Fruit fly (Drosophila melanogaster): ENCODE data around the gene robl37BC.

robl37BC gene

DNA sequence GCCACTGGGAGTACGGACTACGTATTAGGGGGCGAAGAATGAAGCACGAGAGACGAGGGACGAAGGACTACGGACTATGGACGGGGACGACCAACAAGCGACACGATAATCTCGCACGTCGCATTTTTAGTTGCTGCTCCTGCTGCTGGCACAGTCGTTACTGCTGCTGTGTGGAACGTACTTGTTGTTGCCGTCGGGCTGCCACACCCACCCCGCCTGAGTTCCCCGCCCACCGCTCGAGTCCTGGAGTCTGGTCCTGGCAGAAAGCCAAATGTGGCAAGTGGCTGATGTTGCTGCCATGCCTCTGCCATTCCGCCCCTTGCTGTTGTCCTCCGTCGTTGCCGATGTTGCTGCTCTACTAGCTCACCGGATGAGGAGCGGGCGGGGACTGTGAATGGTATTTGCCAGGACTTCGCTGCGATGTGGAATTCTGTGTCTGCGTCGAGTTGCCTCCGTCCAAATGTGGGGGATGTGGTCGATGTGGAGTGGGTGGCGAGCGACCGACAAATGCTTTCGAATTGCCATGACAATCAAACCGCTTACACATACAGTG lies 2.2 kb downstream of the robl37BC start (continued):
- TF ChIP-seq bbx (GFP tag; IDR thresholded peaks at IDR 0.05; ENCODE audit: partially characterized antibody) (no peak), CG4404 (GFP tag; IDR thresholded peaks at IDR 0.05) (no peak), CG4360 (GFP tag; IDR thresholded peaks at IDR 0.05) (0 out of 2 replicates have a peak, but pooled peaks have one; percentile 17)

DNA sequence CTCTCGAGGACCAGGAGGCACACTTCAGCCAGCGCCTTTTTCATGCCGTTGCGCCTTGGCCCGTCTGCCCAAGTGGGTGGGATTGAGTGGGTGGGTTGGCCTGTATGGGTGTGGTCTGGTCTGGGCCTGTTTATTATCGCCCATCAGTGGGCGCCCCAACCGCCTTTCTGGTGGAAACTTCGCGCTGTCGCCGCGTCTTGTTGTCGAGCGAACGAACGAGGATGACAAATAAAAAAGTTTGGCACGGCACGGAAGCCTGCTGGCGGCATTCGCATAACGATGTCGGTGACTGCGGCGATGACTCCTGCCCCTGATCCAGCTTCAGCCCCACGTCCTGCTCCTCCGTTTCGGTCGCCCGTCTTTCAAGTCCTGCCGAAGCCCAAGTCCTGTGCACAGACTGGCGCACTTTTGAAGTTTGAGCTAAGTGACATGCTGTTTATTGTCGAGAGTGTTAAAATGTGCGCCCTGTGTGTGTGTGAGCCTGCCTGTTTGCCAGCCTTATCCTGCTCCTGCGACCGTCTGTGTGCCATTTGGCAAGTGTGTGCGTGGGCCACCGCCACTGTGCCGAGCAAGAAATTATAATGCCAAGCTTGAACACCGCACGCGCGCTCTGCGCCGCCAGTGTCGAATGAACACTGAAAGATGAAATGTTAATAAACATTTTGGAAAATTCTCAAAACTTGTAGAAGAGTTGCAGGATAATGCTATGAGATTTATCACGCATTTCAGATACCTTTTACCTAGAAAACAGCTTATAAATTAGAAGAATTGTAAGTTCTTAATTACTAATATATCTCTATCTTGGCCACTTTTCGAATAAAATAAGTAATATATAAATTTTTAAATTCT lies 3.6 kb downstream of the robl37BC start:
- peak; percentile 75 for TF ChIP-seq CG2120 (GFP tag; optimal IDR thresholded peaks at IDR 0.05)
- no peak for TF ChIP-seq Lim3 (GFP tag; IDR thresholded peaks at IDR 0.05)
- peak; percentile 26 for TF ChIP-seq CG15696 (tag; optimal IDR thresholded peaks at IDR 0.05)
- peak; percentile 53 for TF ChIP-seq CG4424 (GFP tag; optimal IDR thresholded peaks at IDR 0.05)
- TF ChIP-seq CG12155 (GFP tag; optimal IDR thresholded peaks at IDR 0.05) = peak; percentile 18
- no peak for TF ChIP-seq CTCF (GFP tag; optimal IDR thresholded peaks at IDR 0.05)
- TF ChIP-seq pho (GFP tag; optimal IDR thresholded peaks at IDR 0.05) = peak; percentile 43
- peak; percentile 63 for TF ChIP-seq Atf6 (GFP tag; IDR thresholded peaks at IDR 0.05)
- peak; percentile 4 for TF ChIP-seq CG18011 (GFP tag; optimal IDR thresholded peaks at IDR 0.05)
- peak; percentile 36 for TF ChIP-seq Max (GFP tag; optimal IDR thresholded peaks at IDR 0.05)
- TF ChIP-seq CG4820 (GFP tag; optimal IDR thresholded peaks at IDR 0.05) = peak; percentile 22
- no peak for TF ChIP-seq CG1832 (GFP tag; optimal IDR thresholded peaks at IDR 0.05)
- TF ChIP-seq ttk (GFP tag; IDR thresholded peaks at IDR 0.05) = peak; percentile 60
- TF ChIP-seq gsb-n (tag; optimal IDR thresholded peaks at IDR 0.05) = peak; percentile 46
- TF ChIP-seq CG16779 (GFP tag; IDR thresholded peaks at IDR 0.05) = no peak
- TF ChIP-seq org-1 (GFP tag; optimal IDR thresholded peaks at IDR 0.05) = peak; percentile 78
- peak; percentile 68 for TF ChIP-seq CG10267 (tag; optimal IDR thresholded peaks at IDR 0.05)
- TF ChIP-seq CG17829 (tag; optimal IDR thresholded peaks at IDR 0.05) = peak; percentile 68
- TF ChIP-seq Hr51 (GFP tag; optimal IDR thresholded peaks at IDR 0.05) = peak in 1 of 2 experiments; percentile 79
- peak; percentile 42; the same call in 1 of the 2 replicates for TF ChIP-seq wdn (GFP tag; IDR thresholded peaks at IDR 0.05)
- peak; percentile 27 for TF ChIP-seq kay (GFP tag; optimal IDR thresholded peaks at IDR 0.05)
- TF ChIP-seq Rx (GFP tag; IDR thresholded peaks at IDR 0.05) = peak; percentile 46; the same call in 1 of the 2 replicates
- peak; percentile 46; the same call in 1 of the 2 replicates for TF ChIP-seq wor (GFP tag; IDR thresholded peaks at IDR 0.05)
- peak; percentile 29 for TF ChIP-seq Hsf (GFP tag; optimal IDR thresholded peaks at IDR 0.05)
- peak; percentile 57 for TF ChIP-seq Rfx (GFP tag; IDR thresholded peaks at IDR 0.05)
- peak; percentile 87 for TF ChIP-seq CG3281 (GFP tag; optimal IDR thresholded peaks at IDR 0.05)
- peak; percentile 76 for TF ChIP-seq CG10209 (GFP tag; optimal IDR thresholded peaks at IDR 0.05)
- no peak for TF ChIP-seq dimm (GFP tag; IDR thresholded peaks at IDR 0.05)
- no peak for TF ChIP-seq Mes4 (GFP tag; optimal IDR thresholded peaks at IDR 0.05)
- TF ChIP-seq H2.0 (GFP tag; IDR thresholded peaks at IDR 0.05) = 0 out of 2 replicates have a peak, but pooled peaks have one; percentile 29
- TF ChIP-seq Lpt (GFP tag; optimal IDR thresholded peaks at IDR 0.05) = no peak
- no peak for TF ChIP-seq Poxn (GFP tag; IDR thresholded peaks at IDR 0.05)
- TF ChIP-seq E2f2 (GFP tag; IDR thresholded peaks at IDR 0.05) = peak; percentile 52
- peak; percentile 74 for TF ChIP-seq CG1233 (GFP tag; optimal IDR thresholded peaks at IDR 0.05)
- TF ChIP-seq CG6175 (GFP tag; IDR thresholded peaks at IDR 0.05) = no peak
- no peak for TF ChIP-seq ac (GFP tag; optimal IDR thresholded peaks at IDR 0.05)
- peak; percentile 57 for TF ChIP-seq Ssrp (tag; optimal IDR thresholded peaks at IDR 0.05)
- peak; percentile 43 for TF ChIP-seq tio (GFP tag; optimal IDR thresholded peaks at IDR 0.05)
- TF ChIP-seq Dfd (GFP tag; optimal IDR thresholded peaks at IDR 0.05) = no peak
- peak in 1 of 2 experiments; percentile 72 for TF ChIP-seq Eip74EF (GFP tag; optimal IDR thresholded peaks at IDR 0.05)
- peak; percentile 70 for TF ChIP-seq Blimp-1 (GFP tag; optimal IDR thresholded peaks at IDR 0.05)
- peak; percentile 94 for TF ChIP-seq CG7556 (GFP tag; optimal IDR thresholded peaks at IDR 0.05)
- TF ChIP-seq CG12071 (GFP tag; optimal IDR thresholded peaks at IDR 0.05) = no peak
- no peak for TF ChIP-seq sna (GFP tag; IDR thresholded peaks at IDR 0.05; ENCODE audit: partially characterized antibody)

Measured in whole organism, embryonic.